Worm (Caenorhabditis elegans): ENCODE measurements around the gene oct-2.
A peak's percentile ranks its signal among the peaks of the same experiment; 100 is the strongest.

The oct-2 gene

ce11 chrX:11329424-11329823 lies 16.8 kb upstream of the oct-2 start, which contains the start of gene npr-9:
TSS of gene npr-9 (plus strand) at chrX:11329724.
- TF ChIP-seq rbr-2 (tag; optimal IDR thresholded peaks at IDR 0.05) (no peak), nhr-11 (tag; optimal IDR thresholded peaks at IDR 0.05) (no peak), unc-62 (GFP tag; optimal IDR thresholded peaks at IDR 0.05 in 1 of 2) (peak in 1 of 2 experiments; percentile 13), unc-62 (tag; optimal IDR thresholded peaks at IDR 0.05) (no peak), aha-1 (tag) (peak; percentile 63), mxl-3 (GFP tag; optimal IDR thresholded peaks at IDR 0.05) (no peak), nhr-28 (tag; optimal IDR thresholded peaks at IDR 0.05) (no peak), mes-2 (tag; optimal IDR thresholded peaks at IDR 0.05; ENCODE audit: poor library complexity, severe bottlenecking) (no peak), ztf-11 (tag; optimal IDR thresholded peaks at IDR 0.05) (no peak)

- no peak for TF ChIP-seq nhr-77 (tag; optimal IDR thresholded peaks at IDR 0.05)
- peak; percentile 94 for TF ChIP-seq aha-1 (tag)
Observed at ce11 chrX:11337095-11337494, 9.2 kb upstream of the oct-2 start.

ce11 chrX:11337783-11338182 lies 8.5 kb upstream of the oct-2 start, which contains the start of gene gcy-9:
TSS of gene gcy-9 (minus strand) at chrX:11337883.
- TF ChIP-seq daf-8 (GFP tag; IDR thresholded peaks at IDR 0.05) = no peak

- TF ChIP-seq nhr-42 (GFP tag; IDR thresholded peaks at IDR 0.05) (0 out of 2 replicates have a peak, but pooled peaks have one; percentile 19), Y5F2A.4 (GFP tag; optimal IDR thresholded peaks at IDR 0.05) (no peak), set-16 (GFP tag; IDR thresholded peaks at IDR 0.05) (no peak), cey-2 (tag; optimal IDR thresholded peaks at IDR 0.05; ENCODE audit: borderline replicate concordance, insufficient read depth) (no peak), tra-1 (GFP tag; IDR thresholded peaks at IDR 0.05) (0 out of 2 replicates have a peak, but pooled peaks have one; percentile 39), mxl-2 (GFP tag; conservative IDR thresholded peaks at IDR 0.05) (no peak), nhr-41 (GFP tag; IDR thresholded peaks at IDR 0.05) (no peak), daf-16 (GFP tag; optimal IDR thresholded peaks at IDR 0.05) (no peak), daf-16 (tag; optimal IDR thresholded peaks at IDR 0.05) (peak; percentile 72), ZK546.5 (tag; optimal IDR thresholded peaks at IDR 0.05) (no peak), zag-1 (tag; optimal IDR thresholded peaks at IDR 0.05) (no peak), dpl-1 (GFP tag; optimal IDR thresholded peaks at IDR 0.05) (no peak), dve-1 (tag; optimal IDR thresholded peaks at IDR 0.05; ENCODE audit: insufficient read depth) (peak; percentile 60), T20F7.1 (GFP tag; optimal IDR thresholded peaks at IDR 0.05) (no peak), php-3 (GFP tag; IDR thresholded peaks at IDR 0.05) (0 out of 2 replicates have a peak, but pooled peaks have one; percentile 5), ceh-20 (GFP tag; IDR thresholded peaks at IDR 0.05) (no peak), unc-39 (tag; optimal IDR thresholded peaks at IDR 0.05) (no peak), aha-1 (tag) (peak; percentile 83), ceh-28 (tag; optimal IDR thresholded peaks at IDR 0.05) (no peak), spr-1 (tag; optimal IDR thresholded peaks at IDR 0.05) (no peak), saeg-2 (GFP tag; IDR thresholded peaks at IDR 0.05) (no peak), spr-3 (GFP tag; optimal IDR thresholded peaks at IDR 0.05) (no peak), duxl-1 (tag; optimal IDR thresholded peaks at IDR 0.05; ENCODE audit: poor library complexity) (no peak), nhr-28 (tag; optimal IDR thresholded peaks at IDR 0.05) (peak; percentile 99), hlh-30 (tag; optimal IDR thresholded peaks at IDR 0.05; ENCODE audit: insufficient read depth) (peak; percentile 11), dmd-8 (GFP tag; IDR thresholded peaks at IDR 0.05) (no peak), attf-4 (tag; optimal IDR thresholded peaks at IDR 0.05) (no peak), ztf-7 (tag; optimal IDR thresholded peaks at IDR 0.05) (no peak), ceh-44 (GFP tag; IDR thresholded peaks at IDR 0.05) (no peak), fkh-10 (GFP tag; optimal IDR thresholded peaks at IDR 0.05) (no peak), nhr-48 (tag; optimal IDR thresholded peaks at IDR 0.05) (no peak), nhr-25 (tag; optimal IDR thresholded peaks at IDR 0.05; ENCODE audit: borderline replicate concordance, insufficient read depth) (no peak), unc-62 (GFP tag; optimal IDR thresholded peaks at IDR 0.05 in 1 of 2) (peak in 1 of 2 experiments; percentile 68), unc-62 (tag; optimal IDR thresholded peaks at IDR 0.05) (no peak), ctbp-1 (GFP tag; IDR thresholded peaks at IDR 0.05) (no peak), lin-39 (tag; optimal IDR thresholded peaks at IDR 0.05) (no peak), daf-8 (GFP tag; IDR thresholded peaks at IDR 0.05) (no peak), hif-1 (tag; optimal IDR thresholded peaks at IDR 0.05) (no peak)
Observed at ce11 chrX:11339375-11339924, 6.8 kb upstream of the oct-2 start, which contains the start of gene aco-1. TSS of gene aco-1 (plus strand) at chrX:11339874.

Measured in whole organism, L4 larva.